Worm (Caenorhabditis elegans): Measurements from ENCODE around the gene frpr-19.

- TF ChIP-seq ztf-4 (tag; optimal IDR thresholded peaks at IDR 0.05) (no peak), nhr-10 (tag; optimal IDR thresholded peaks at IDR 0.05) (no peak)
These were observed 9.2 kb upstream of the frpr-19 start for ce11 chrIV:1790677-1791076.

Data from whole organism, L2 larva.